Worm (Caenorhabditis elegans) whole organism, L2 larva: Measurements from ENCODE around the gene W04D2.4.

Experiments
- F13H6.1 ChIP-seq: sonication (generic microtip); optimal IDR thresholded peaks from 2 replicates; lab custom pipeline; 2016; ENCODE audit warnings: missing genetic modification characterization, missing compliant biosample characterization
- ama-1 ChIP-seq: fragments of 150-350 bp; optimal IDR thresholded peaks from 2 replicates; lab custom pipeline; 2018; ENCODE audit warnings: inconsistent platforms
- crh-2 ChIP-seq: sonication (generic microtip); optimal IDR thresholded peaks from 2 replicates; lab custom pipeline; 2017; ENCODE audit warnings: missing biosample characterization, missing genetic modification characterization
- lsy-2 ChIP-seq, 2 experiments: fragments of 150-350 bp in 1 of 2; sonication (generic microtip) in 1 of 2; optimal IDR thresholded peaks; 2 replicates each; lab custom pipeline; 2014 to 2017; ENCODE audit warnings: missing biosample characterization in 2 of 2, missing genetic modification characterization in 2 of 2
- nhr-129 ChIP-seq: fragments of 150-350 bp; optimal IDR thresholded peaks from 2 replicates; lab custom pipeline; 2014; ENCODE audit warnings: missing biosample characterization, missing genetic modification characterization
- nhr-77 ChIP-seq: fragments of 150-350 bp; optimal IDR thresholded peaks from 2 replicates; lab custom pipeline; 2014; ENCODE audit warnings: missing biosample characterization, missing genetic modification characterization
- skn-1 ChIP-seq: sonication (generic microtip); optimal IDR thresholded peaks from 2 replicates; lab custom pipeline; 2017; ENCODE audit warnings: missing biosample characterization, missing genetic modification characterization
- unc-62 ChIP-seq: fragments of 150-350 bp; optimal IDR thresholded peaks from 2 replicates; lab custom pipeline; 2014; ENCODE audit warnings: missing biosample characterization, missing genetic modification reagents, missing genetic modification characterization

DNA sequence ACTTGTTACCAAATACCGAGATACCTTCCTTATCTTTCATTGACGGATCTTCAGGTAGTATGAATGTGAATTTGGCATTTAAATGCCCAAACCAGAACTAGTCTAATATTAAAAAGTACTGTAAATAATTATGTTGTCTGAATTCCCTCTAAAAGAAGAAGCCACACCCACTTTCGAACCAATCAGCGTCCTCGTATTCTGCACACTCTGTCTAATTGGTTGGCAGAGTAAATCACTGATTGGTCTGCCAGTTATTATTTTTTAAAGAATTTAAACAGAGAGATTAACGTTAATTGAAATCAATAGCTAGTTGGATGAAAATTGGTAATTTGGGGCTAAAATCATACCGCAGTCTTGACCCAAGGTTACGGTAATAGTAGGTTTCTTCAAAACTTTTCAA is 8.2 kb upstream of the W04D2.4 start:
- no peak for TF ChIP-seq crh-2 (tag; lab: Kevin White, UChicago)
- no peak for TF ChIP-seq F13H6.1 (tag; lab: Kevin White, UChicago)
- no peak for TF ChIP-seq skn-1 (tag; lab: Kevin White, UChicago)
- no peak for TF ChIP-seq nhr-77
- TF ChIP-seq lsy-2 (tag; optimal IDR thresholded peaks at IDR 0.05; lab: Kevin White, UChicago): no peak
- no peak for TF ChIP-seq unc-62 (GFP tag; lab: Kevin White, UChicago)
- no peak for TF ChIP-seq ama-1 (lab: Kevin White, UChicago)
- TF ChIP-seq nhr-129 (tag; lab: Kevin White, UChicago): no peak
